Fruit fly (Drosophila melanogaster): ENCODE data around the gene Cka.

DNA sequence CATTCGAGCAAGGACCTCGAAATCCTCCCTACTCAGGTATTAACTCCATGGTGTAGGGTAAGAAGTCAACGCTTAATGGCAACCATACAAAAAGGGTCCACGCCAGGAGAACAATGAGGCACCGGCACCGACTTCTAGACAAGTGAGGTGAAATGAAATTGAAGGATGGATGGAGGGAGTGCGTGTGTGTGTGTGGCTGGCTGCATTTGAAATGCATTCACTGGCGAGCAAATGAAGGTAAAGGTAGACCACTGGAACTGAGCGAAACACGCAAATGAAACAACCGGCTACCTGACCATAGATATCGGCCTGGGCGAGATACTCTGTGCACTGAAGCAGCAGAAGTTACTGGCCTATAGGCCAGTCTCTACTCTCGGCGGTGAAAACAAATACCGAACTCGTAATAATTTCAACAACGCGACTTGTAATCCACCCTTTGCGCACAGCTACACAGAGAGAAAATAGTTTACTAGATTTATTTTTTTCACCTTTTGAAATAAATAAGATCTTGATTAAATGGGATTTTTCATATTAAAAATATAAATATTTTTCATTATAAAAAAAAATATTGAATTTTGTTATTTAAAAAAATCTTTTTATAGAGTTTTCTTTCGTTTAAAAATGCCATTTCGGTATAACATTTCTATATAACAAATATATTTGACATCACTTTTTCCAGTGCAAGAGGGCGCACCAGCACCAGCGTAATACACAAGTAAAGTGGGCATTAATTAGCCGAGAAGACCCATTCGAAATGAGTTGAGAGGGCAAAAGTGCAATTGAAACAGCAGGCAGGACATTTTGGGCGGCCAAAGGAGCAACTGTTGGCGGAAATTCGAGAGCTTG, 51.3 kb downstream of the Cka start:
- TF ChIP-seq Hr39 (GFP tag; optimal IDR thresholded peaks at IDR 0.05) (peak; percentile 46), CG6792 (GFP tag; optimal IDR thresholded peaks at IDR 0.05) (peak; percentile 83), CG6808 (GFP tag; optimal IDR thresholded peaks at IDR 0.05) (no peak), Hr4 (GFP tag; optimal IDR thresholded peaks at IDR 0.05) (peak; percentile 69), Eip75B (GFP tag; optimal IDR thresholded peaks at IDR 0.05) (no peak), ss (GFP tag; optimal IDR thresholded peaks at IDR 0.05) (peak in 1 of 2 experiments; percentile 31), fd59A (GFP tag; optimal IDR thresholded peaks at IDR 0.05) (peak; percentile 67)

Measured in whole organism, prepupa.